Worm (Caenorhabditis elegans) whole organism, L4/young adult: ENCODE data around the gene F08B4.8.
A peak's percentile ranks its signal among the peaks of the same experiment; 100 is the strongest.

Source experiments
- W03F9.2 ChIP-seq: fragments of 150-350 bp; optimal IDR thresholded peaks from 2 replicates; lab custom pipeline; 2014; ENCODE audit warnings: missing biosample characterization, missing genetic modification characterization
- dao-5 ChIP-seq: sonication (generic microtip); optimal IDR thresholded peaks from 2 replicates; lab custom pipeline; 2016; ENCODE audit warnings: missing genotype, missing genetic modification characterization, moderate library complexity, missing compliant biosample characterization
- him-1 ChIP-seq: sonication (generic microtip); optimal IDR thresholded peaks from 2 replicates; lab custom pipeline; 2016; ENCODE audit warnings: missing genotype, missing genetic modification reagents, missing genetic modification characterization, missing compliant biosample characterization

F08B4.8 gene

DNA sequence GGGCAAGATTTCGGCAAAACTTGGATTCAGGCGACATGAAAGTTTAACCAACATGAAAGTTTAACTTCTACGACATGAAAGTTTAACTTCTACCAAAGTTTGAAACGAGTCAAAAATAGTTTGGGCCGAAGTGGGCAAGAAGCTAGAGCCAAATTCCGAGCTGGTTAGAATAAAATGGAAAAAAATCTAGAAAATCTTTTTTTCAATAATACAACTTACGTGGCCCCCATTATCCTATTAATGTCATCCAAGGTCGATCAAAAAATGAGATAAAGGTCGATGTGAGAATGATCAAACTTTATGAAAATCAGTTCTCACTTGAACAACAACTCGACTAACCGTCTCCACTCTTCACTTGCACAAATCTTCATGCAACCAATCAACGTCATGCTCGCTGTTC is at the start of gene F08B4.8:
TSS of gene F08B4.8 (plus strand) at position 301 of the 400 bp plus-strand sequence.
- no peak for TF ChIP-seq dao-5
- TF ChIP-seq W03F9.2 (tag; lab: Kevin White, UChicago), result no peak
- TF ChIP-seq him-1 (tag; lab: Kevin White, UChicago), result no peak

DNA sequence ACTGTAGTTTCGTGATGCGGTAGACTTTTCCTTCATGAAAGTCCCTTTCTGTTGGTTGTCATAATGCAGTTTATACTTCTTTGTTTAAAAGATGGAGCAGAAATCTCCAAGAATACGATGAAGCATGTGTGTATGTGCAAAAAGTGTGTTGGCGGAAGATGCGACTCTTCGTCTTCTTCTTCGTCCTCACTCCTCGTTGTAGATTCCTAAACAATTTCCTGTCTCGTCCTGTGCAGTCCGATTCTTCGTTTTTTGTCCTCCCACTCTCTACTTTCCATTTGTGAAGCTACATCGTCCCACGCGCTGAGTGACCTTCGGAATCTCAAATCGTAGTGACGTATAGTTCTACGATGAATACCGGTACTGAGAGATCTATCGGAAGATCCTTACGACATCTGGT is 49.1 kb upstream of the F08B4.8 start:
- TF ChIP-seq W03F9.2 (tag; lab: Kevin White, UChicago) (no peak), him-1 (tag; lab: Kevin White, UChicago) (no peak), dao-5 (no peak)

DNA sequence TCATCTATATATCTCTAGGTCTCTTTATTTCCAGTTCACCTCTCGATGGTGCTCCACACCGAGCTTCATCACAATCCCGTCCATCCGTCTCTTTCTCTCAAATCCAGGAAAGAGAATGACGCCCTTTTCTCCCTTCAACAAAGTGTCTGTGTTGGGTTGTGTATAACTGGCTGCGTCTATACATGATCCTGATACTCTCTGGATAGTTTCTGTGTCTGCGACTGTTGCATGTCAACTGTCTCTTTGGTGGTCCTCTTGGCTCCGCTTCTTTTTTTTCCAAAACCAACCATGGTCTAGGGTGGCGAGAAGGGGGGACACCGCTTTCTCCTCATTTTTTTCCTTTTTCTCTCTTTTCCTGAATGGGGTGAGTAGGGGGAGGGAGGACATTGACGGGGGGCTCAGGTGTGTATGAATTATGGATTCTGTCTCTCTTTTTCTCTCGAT is 47.8 kb upstream of the F08B4.8 start:
- no peak for TF ChIP-seq W03F9.2 (tag; lab: Kevin White, UChicago)
- peak; percentile 67 for TF ChIP-seq him-1 (tag; lab: Kevin White, UChicago)
- TF ChIP-seq dao-5, result no peak

DNA sequence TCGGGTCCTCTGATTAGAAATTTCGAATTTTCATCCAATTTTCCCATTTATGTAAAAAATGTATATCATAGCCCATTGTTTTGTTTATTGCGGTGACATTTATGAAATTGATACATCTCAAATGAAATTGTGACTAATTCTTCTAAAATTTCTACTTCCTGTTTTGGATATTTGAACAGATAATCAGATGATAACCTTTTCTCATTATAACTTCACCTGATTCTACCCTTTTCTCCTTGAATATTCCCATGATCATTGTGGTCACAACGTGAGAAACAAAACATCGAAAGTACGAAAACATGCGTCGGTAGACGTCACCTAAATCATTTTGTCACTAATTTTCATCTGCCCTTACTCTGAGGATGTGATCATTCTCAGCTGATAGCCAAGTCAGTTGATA is 47.2 kb upstream of the F08B4.8 start:
- TF ChIP-seq W03F9.2 (tag; lab: Kevin White, UChicago) (no peak), him-1 (tag; lab: Kevin White, UChicago) (no peak), dao-5 (no peak)

DNA sequence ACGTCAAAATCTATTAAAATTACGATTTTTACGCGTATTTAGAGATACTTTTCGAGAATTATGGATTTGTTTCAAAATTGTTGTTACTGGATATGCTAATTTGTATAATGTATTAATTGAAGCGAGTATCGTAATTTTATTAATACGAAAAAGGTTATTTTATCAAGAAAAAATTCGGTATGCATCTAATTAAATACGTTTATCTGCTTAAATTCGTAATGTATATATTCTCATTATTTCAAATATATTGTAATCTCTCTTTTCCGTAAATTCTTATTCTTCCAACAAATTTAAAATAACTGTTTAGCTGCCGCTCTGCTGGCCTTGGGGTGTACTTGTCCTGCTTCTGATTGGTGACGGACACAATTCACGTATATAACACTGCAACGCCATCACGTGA is 46.4 kb upstream of the F08B4.8 start, which contains the start of gene dgk-4:
TSS of gene dgk-4 (plus strand) at position 301 of the 400 bp plus-strand sequence.
- TF ChIP-seq W03F9.2 (tag; lab: Kevin White, UChicago) (no peak), him-1 (tag; lab: Kevin White, UChicago) (no peak), dao-5 (no peak)

DNA sequence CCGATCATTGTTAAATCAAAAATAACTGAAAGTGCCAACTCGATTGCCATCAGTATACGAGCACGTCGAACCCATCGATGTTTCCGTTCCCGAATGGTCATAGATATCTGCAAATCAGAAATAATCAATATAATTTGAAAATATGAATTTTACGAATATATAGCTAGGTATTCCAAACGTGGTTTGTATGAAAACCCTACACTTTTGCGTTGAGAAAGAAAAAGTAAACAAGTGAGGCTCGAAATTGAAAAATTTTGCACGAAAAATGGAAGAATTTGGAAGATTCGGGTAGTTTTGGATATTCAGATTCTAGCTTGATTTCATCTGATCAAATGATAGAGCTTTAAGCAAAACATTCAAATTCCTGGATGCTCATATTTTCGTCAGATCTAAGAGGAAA is 38.6 kb upstream of the F08B4.8 start, which contains the start of gene F42A9.9:
TSS of gene F42A9.9 (minus strand) at position 101 of the 400 bp plus-strand sequence.
- TF ChIP-seq W03F9.2 (tag; lab: Kevin White, UChicago) (no peak), dao-5 (no peak), him-1 (tag; lab: Kevin White, UChicago) (no peak)

DNA sequence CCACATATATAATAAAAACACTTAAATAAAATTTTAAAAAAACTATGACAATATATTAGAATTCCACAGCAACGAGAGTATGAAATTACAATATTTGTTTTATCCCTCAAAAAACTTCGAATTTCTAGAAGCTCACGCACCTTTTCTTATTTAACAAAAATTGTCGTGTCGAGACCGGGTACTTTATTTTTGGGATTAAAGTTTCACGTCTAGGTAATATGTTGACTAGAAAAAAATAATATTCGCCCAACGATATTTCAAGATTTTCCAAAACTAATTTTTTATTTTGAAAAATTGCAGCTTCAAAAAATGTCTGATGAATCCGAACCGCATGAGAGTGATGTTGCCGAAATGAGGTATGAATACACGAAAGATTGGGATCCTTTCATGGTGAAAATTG is 33.0 kb upstream of the F08B4.8 start, which contains the start of gene C49C8.3:
TSS of gene C49C8.3 (plus strand) at position 301 of the 400 bp plus-strand sequence.
- TF ChIP-seq dao-5 (no peak), W03F9.2 (tag; lab: Kevin White, UChicago) (no peak), him-1 (tag; lab: Kevin White, UChicago) (no peak)

DNA sequence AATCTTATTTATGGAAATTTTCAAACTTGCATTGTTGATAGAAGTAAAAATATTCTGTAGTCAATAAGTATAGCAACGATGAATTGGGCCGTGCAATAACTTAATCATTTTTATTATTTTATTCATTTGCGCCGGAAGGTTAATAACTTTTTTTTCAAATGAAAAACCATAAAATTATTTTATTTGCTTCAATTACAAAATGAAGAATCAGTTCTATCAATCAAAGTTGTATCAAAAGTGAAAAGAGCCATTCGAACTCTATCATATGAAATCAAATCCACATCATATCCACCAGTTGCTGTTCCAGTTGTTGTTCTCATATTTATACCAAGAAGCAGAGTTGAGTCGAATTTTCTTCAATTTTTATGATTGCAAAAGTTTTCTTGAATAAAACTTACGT is 28.9 kb upstream of the F08B4.8 start, which contains the start of gene cyp-33E1:
TSS of gene cyp-33E1 (minus strand) at position 101 of the 400 bp plus-strand sequence.
- TF ChIP-seq dao-5 (no peak), him-1 (tag; lab: Kevin White, UChicago) (no peak), W03F9.2 (tag; lab: Kevin White, UChicago) (no peak)

DNA sequence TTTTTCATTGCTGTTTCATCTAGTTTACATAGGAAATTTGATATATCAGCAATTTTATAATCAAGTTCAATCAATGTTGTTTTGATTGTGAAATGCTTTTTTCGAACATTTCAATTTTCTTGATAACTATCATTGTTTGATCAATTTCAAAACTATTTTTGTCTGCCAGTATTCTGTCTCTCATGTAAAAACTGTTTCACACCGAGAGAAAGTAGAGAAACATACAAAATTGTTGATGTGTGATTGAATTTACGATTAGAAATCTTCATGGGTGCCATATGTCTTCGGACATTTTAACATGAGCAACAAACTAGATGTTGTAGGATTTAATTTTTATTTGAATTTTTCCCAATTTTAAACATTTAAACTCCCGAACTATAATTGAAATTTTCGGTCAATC is 26.7 kb upstream of the F08B4.8 start, which contains the start of gene C49C8.2:
TSS of gene C49C8.2 (plus strand) at position 393 of the 400 bp plus-strand sequence.
- TF ChIP-seq W03F9.2 (tag; lab: Kevin White, UChicago), result no peak
- no peak for TF ChIP-seq dao-5

DNA sequence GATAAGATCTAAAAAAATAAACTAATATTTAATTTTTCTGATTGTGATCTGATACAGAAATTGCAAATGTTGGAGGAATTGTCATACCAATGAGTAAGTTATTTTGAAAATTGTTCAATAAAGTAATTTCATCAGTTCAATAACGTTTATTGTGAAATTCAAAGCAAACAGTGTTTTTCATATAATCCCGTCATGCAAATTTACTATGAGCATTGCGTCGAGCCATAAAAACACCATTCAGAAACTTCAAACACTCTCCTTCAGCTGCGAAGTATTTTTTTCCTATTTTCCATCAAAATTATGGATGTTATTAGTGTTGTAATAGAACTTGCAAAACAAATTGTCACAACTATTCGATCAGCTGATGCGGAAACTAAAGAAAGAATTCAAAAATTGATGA is 25.6 kb upstream of the F08B4.8 start, which contains the start of gene C49C8.8:
TSS of gene C49C8.8 (plus strand) at position 301 of the 400 bp plus-strand sequence.
- TF ChIP-seq him-1 (tag; lab: Kevin White, UChicago), result no peak
- TF ChIP-seq W03F9.2 (tag; lab: Kevin White, UChicago), result no peak
- TF ChIP-seq dao-5, result no peak

DNA sequence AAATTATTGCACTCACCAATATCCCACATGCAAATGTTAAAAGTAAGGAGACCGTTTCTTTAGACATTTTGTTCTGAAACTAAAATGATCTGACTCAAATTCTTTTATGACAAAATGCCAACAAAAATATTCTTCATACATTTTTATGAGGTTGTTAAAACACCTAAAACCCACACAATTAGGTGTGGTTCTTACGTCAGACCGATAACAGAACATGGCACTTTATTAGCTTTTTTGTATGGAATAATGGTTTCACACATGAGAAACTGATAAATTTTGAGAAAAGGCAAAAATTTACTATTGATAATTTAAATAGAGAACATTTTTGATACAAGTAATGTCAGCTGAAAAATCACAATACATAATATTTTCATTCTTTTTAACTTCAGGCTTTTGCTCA is 23.8 kb upstream of the F08B4.8 start, which contains the start of gene C49C8.5:
TSS of gene C49C8.5 (minus strand) at position 73 of the 400 bp plus-strand sequence.
- TF ChIP-seq him-1 (tag; lab: Kevin White, UChicago) (no peak), dao-5 (no peak), W03F9.2 (tag; lab: Kevin White, UChicago) (no peak)

DNA sequence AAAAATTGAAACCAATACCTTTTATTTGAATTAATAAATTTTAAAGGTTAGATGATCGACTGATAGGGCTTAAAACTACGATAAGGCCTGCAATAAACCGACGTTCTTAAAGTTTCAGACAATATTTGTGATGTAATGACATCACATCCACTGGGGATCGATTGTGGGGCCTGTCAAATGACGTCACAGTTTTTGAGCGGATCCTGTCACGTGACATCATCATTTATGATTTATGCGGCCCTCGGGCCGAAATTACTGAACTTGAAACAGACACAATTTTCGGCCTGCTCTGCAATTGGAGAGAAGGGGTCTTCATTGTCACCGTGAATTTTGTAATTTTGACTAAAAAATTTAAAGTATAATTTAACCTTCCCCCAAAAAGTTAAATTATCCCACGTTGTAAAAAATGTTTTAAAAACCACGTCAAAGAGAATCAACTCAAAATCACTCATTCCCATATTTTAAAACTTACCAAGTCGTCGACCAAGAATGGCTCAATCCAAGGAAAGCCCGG is 23.2 kb upstream of the F08B4.8 start, which contains the start of gene C49C8.1:
TSS of gene C49C8.1 (plus strand) at position 464 of the 514 bp plus-strand sequence.
- TF ChIP-seq dao-5 (no peak), him-1 (tag; lab: Kevin White, UChicago) (no peak), W03F9.2 (tag; lab: Kevin White, UChicago) (no peak)

DNA sequence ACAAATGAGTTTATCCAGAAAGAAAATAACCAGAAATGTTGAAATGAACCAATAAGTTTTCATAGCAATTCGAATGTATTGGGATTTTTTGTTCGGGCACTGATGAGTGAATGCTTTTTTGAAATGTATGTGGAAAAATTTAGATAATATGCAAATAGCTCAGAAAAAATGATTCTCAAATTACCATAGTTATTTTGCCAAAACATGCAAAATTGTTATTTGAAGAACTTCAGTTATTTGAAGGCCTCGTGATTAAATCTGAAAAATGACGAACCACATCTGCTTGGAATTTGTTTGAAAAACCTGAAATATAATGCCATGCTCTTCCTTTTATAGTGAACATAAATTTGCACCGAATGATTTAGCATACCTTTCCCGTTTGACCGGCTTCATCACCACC is 19.3 kb upstream of the F08B4.8 start, which contains the start of gene C49C8.6:
TSS of gene C49C8.6 (minus strand) at position 101 of the 400 bp plus-strand sequence.
- no peak for TF ChIP-seq W03F9.2 (tag; lab: Kevin White, UChicago)

DNA sequence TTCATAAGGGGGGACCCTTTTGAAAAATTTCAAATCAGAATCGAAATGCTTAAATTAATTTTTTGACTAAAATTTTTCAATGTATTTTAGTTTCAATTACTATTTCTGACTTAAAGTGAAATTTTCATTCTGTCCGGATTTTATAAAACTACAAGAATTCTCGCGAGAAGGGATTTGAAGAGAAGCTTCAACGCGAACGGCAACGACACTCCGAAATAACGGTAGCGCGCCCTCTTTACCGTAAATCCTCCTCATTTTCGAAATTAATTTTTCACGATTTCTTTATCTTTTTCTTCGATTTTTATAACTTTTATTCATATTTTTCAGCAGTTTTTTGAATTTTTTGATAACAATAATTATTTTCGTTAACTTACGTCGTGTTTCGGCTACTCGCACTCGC is 11.6 kb upstream of the F08B4.8 start:
- no peak for TF ChIP-seq him-1 (tag; lab: Kevin White, UChicago)
- TF ChIP-seq W03F9.2 (tag; lab: Kevin White, UChicago), result no peak
- TF ChIP-seq dao-5, result no peak
